Worm (Caenorhabditis elegans) whole organism, young adult: ENCODE results near the gene atx-3.

Source experiments
- B0035.1 ChIP-seq: sonication (generic microtip); optimal IDR thresholded peaks from 2 replicates; lab custom pipeline; 2016; ENCODE audit warnings: missing genetic modification characterization, mild to moderate bottlenecking, missing compliant biosample characterization, missing genotype, missing genetic modification reagents
- B0261.1 ChIP-seq: sonication (generic microtip); optimal IDR thresholded peaks from 2 replicates; lab custom pipeline; 2016; ENCODE audit warnings: mild to moderate bottlenecking, missing genetic modification characterization, moderate library complexity, missing compliant biosample characterization
- D2030.7 ChIP-seq: fragments of 200-800 bp; sonication (Bioruptor generic); IDR thresholded peaks from 2 replicates; pipeline ENCODE4 v1.3.6; 2022; ENCODE audit warnings: missing genetic modification reagents, missing genetic modification characterization, missing compliant biosample characterization
- F22D6.2 ChIP-seq: sonication (generic microtip); optimal IDR thresholded peaks from 2 replicates; lab custom pipeline; 2016; ENCODE audit warnings: mild to moderate bottlenecking, missing genetic modification characterization, missing compliant biosample characterization
- F33H1.4 ChIP-seq: fragments of 200-800 bp; sonication (Bioruptor generic); IDR thresholded peaks from 2 replicates; pipeline ENCODE4 v1.3.6; 2022; ENCODE audit warnings: missing genetic modification reagents, missing genetic modification characterization, missing compliant biosample characterization
- F49E8.2 ChIP-seq: sonication (generic microtip); optimal IDR thresholded peaks from 3 replicates; lab custom pipeline; 2017; ENCODE audit warnings: missing genetic modification characterization, mild to moderate bottlenecking, missing compliant biosample characterization, antibody characterized with exemption, moderate library complexity; ENCODE audit not compliant: insufficient read depth
- K12H6.12 ChIP-seq: fragments of 200-800 bp; sonication (Bioruptor generic); optimal IDR thresholded peaks from 2 replicates; lab custom pipeline; 2018; ENCODE audit warnings: mild to moderate bottlenecking, missing genetic modification characterization, missing compliant biosample characterization
- T07F8.4 ChIP-seq: sonication (generic microtip); optimal IDR thresholded peaks from 2 replicates; lab custom pipeline; 2016; ENCODE audit warnings: mild to moderate bottlenecking, missing genetic modification characterization, moderate library complexity, missing compliant biosample characterization
- Y56A3A.18 ChIP-seq: fragments of 200-800 bp; sonication (Bioruptor generic); IDR thresholded peaks from 2 replicates; pipeline ENCODE4 v1.3.6; 2022; ENCODE audit warnings: missing genetic modification reagents, missing genetic modification characterization, missing compliant biosample characterization
- Y79H2A.3 ChIP-seq: fragments of 200-800 bp; sonication (Bioruptor generic); conservative IDR thresholded peaks from 2 replicates; pipeline ENCODE4 v1.3.6; 2022; ENCODE audit warnings: missing genetic modification reagents, missing genetic modification characterization, missing compliant biosample characterization
- ZK185.1 ChIP-seq: sonication (generic microtip); optimal IDR thresholded peaks from 2 replicates; lab custom pipeline; 2016; ENCODE audit warnings: mild to moderate bottlenecking, missing genetic modification characterization, missing compliant biosample characterization; ENCODE audit not compliant: poor library complexity, severe bottlenecking
- ama-1 ChIP-seq, 3 experiments: fragments of 150-350 bp in 1 of 3; sonication (generic microtip) in 2 of 3; optimal IDR thresholded peaks; 2 replicates each; lab custom pipeline; 2014 to 2018; ENCODE audit warnings: missing biosample characterization in 2 of 3, missing genetic modification characterization in 2 of 3, missing genetic modification reagents in 2 of 3
- atf-7 ChIP-seq: sonication (generic microtip); optimal IDR thresholded peaks from 2 replicates; lab custom pipeline; 2017; ENCODE audit warnings: mild to moderate bottlenecking, missing genetic modification characterization, missing compliant biosample characterization
- cebp-1 ChIP-seq, 2 experiments: fragments of 200-800 bp in 1 of 2; sonication (Bioruptor generic) in 1 of 2; sonication (generic microtip) in 1 of 2; IDR thresholded peaks in 1 of 2; optimal IDR thresholded peaks in 1 of 2; 2 replicates each; pipeline versions ENCODE4 v1.3.6 to Lab custom; 2017 to 2022; ENCODE audit warnings: missing compliant biosample characterization in 2 of 2, missing genetic modification characterization in 2 of 2, mild to moderate bottlenecking in 1 of 2, missing genetic modification reagents in 1 of 2, moderate library complexity in 1 of 2
- ceh-91 ChIP-seq: fragments of 200-800 bp; sonication (Bioruptor generic); IDR thresholded peaks from 2 replicates; pipeline ENCODE4 v1.3.6; 2022; ENCODE audit warnings: missing genetic modification reagents, missing genetic modification characterization, missing compliant biosample characterization
- dpff-1 ChIP-seq: sonication (generic microtip); optimal IDR thresholded peaks from 2 replicates; lab custom pipeline; 2017; ENCODE audit warnings: mild to moderate bottlenecking, missing genetic modification characterization, missing compliant biosample characterization
- egl-44 ChIP-seq: fragments of 200-800 bp; sonication (Bioruptor generic); IDR thresholded peaks from 2 replicates; pipeline ENCODE4 v1.3.6; 2022; ENCODE audit warnings: missing genetic modification reagents, missing genetic modification characterization, missing compliant biosample characterization
- egrh-3 ChIP-seq: fragments of 200-800 bp; sonication (Bioruptor generic); IDR thresholded peaks from 2 replicates; pipeline ENCODE4 v1.3.6; 2022; ENCODE audit warnings: missing genetic modification reagents, missing genetic modification characterization, missing compliant biosample characterization
- hlh-12 ChIP-seq: sonication (generic microtip); optimal IDR thresholded peaks from 2 replicates; lab custom pipeline; 2016; ENCODE audit warnings: missing genetic modification characterization, missing compliant biosample characterization
- hsf-1 ChIP-seq: fragments of 200-800 bp; sonication (Bioruptor generic); IDR thresholded peaks from 2 replicates; pipeline ENCODE4 v1.3.6; 2022; ENCODE audit warnings: missing genetic modification reagents, missing genetic modification characterization, missing compliant biosample characterization
- let-526 ChIP-seq: fragments of 200-800 bp; sonication (Bioruptor generic); IDR thresholded peaks from 2 replicates; pipeline ENCODE4 v1.3.6; 2022; ENCODE audit warnings: missing genetic modification reagents, missing genetic modification characterization, missing compliant biosample characterization
- lin-35 ChIP-seq, 3 experiments: fragments of 150-350 bp in 2 of 3; sonication (generic microtip) in 1 of 3; optimal IDR thresholded peaks; 2 replicates each; lab custom pipeline; 2014 to 2018; ENCODE audit warnings: missing biosample characterization in 3 of 3, missing genetic modification characterization in 3 of 3, missing genetic modification reagents in 3 of 3
- lin-54 ChIP-seq: fragments of 200-800 bp; sonication (Bioruptor generic); optimal IDR thresholded peaks from 2 replicates; lab custom pipeline; 2018; ENCODE audit warnings: mild to moderate bottlenecking, missing genetic modification characterization, missing compliant biosample characterization
- madf-8 ChIP-seq: fragments of 200-800 bp; sonication (Bioruptor generic); conservative IDR thresholded peaks from 2 replicates; pipeline ENCODE4 v1.3.6; 2022; ENCODE audit warnings: missing genetic modification reagents, missing genetic modification characterization, missing compliant biosample characterization
- mes-4 ChIP-seq: sonication (generic microtip); optimal IDR thresholded peaks from 2 replicates; lab custom pipeline; 2016; ENCODE audit warnings: missing genotype, missing genetic modification characterization, missing compliant biosample characterization
- nfyb-1 ChIP-seq: fragments of 200-800 bp; sonication (Bioruptor generic); IDR thresholded peaks from 2 replicates; pipeline ENCODE4 v1.3.6; 2022; ENCODE audit warnings: missing genetic modification reagents, missing genetic modification characterization, missing compliant biosample characterization
- nhr-27 ChIP-seq: fragments of 200-800 bp; sonication (Bioruptor generic); optimal IDR thresholded peaks from 2 replicates; lab custom pipeline; 2018; ENCODE audit warnings: mild to moderate bottlenecking, missing genetic modification characterization, moderate library complexity, missing compliant biosample characterization
- pha-4 ChIP-seq: fragments of 150-350 bp; sonication (generic microtip); optimal IDR thresholded peaks from 2 replicates; lab custom pipeline; 2014; ENCODE audit warnings: missing biosample characterization, missing genetic modification reagents, missing genetic modification characterization
- rcor-1 ChIP-seq: fragments of 200-800 bp; sonication (Bioruptor generic); IDR thresholded peaks from 2 replicates; pipeline ENCODE4 v1.3.6; 2022; ENCODE audit warnings: missing genetic modification reagents, missing genetic modification characterization, missing compliant biosample characterization
- sdz-38 ChIP-seq: sonication (generic microtip); optimal IDR thresholded peaks from 2 replicates; lab custom pipeline; 2016; ENCODE audit warnings: missing genotype, missing genetic modification characterization, missing compliant biosample characterization
- snpc-1.3 ChIP-seq: sonication (generic microtip); optimal IDR thresholded peaks from 2 replicates; lab custom pipeline; 2017; ENCODE audit warnings: missing genetic modification characterization, mild to moderate bottlenecking, missing compliant biosample characterization, antibody characterized with exemption, moderate library complexity, missing genotype, missing genetic modification reagents; ENCODE audit not compliant: insufficient read depth
- snpc-3.4 ChIP-seq: sonication (generic microtip); optimal IDR thresholded peaks from 2 replicates; lab custom pipeline; 2017; ENCODE audit warnings: missing genetic modification characterization, mild to moderate bottlenecking, missing compliant biosample characterization, antibody characterized with exemption, moderate library complexity, missing genotype, missing genetic modification reagents
- tbx-9 ChIP-seq: sonication (generic microtip); optimal IDR thresholded peaks from 2 replicates; lab custom pipeline; 2016; ENCODE audit warnings: borderline replicate concordance, missing genetic modification characterization, inconsistent platforms, missing compliant biosample characterization
- tlf-1 ChIP-seq: fragments of 200-800 bp; sonication (Bioruptor generic); optimal IDR thresholded peaks from 2 replicates; lab custom pipeline; 2018; ENCODE audit warnings: mild to moderate bottlenecking, missing genetic modification characterization, missing compliant biosample characterization
- unc-130 ChIP-seq: sonication (generic microtip); optimal IDR thresholded peaks from 2 replicates; lab custom pipeline; 2016; ENCODE audit warnings: missing genetic modification reagents, missing genetic modification characterization, missing compliant biosample characterization
- unc-62 ChIP-seq: fragments of 150-350 bp; optimal IDR thresholded peaks from 2 replicates; lab custom pipeline; 2014; ENCODE audit warnings: missing biosample characterization, missing genetic modification reagents, missing genetic modification characterization
- xnd-1 ChIP-seq: sonication (generic microtip); optimal IDR thresholded peaks from 2 replicates; lab custom pipeline; 2016; ENCODE audit warnings: missing genotype, missing genetic modification reagents, missing genetic modification characterization, missing compliant biosample characterization
- zim-3 ChIP-seq: sonication (generic microtip); optimal IDR thresholded peaks from 2 replicates; lab custom pipeline; 2017; ENCODE audit warnings: mild to moderate bottlenecking, missing genetic modification characterization, moderate library complexity, missing compliant biosample characterization
- ztf-22 ChIP-seq: fragments of 200-800 bp; sonication (Bioruptor generic); optimal IDR thresholded peaks from 2 replicates; lab custom pipeline; 2018; ENCODE audit warnings: mild to moderate bottlenecking, missing genetic modification characterization, moderate library complexity, missing compliant biosample characterization
- ztf-28 ChIP-seq: fragments of 200-800 bp; sonication (Bioruptor generic); IDR thresholded peaks from 2 replicates; pipeline ENCODE4 v1.3.6; 2022; ENCODE audit warnings: missing genetic modification reagents, missing genetic modification characterization, missing compliant biosample characterization
- ztf-6 ChIP-seq: fragments of 200-800 bp; sonication (Bioruptor generic); IDR thresholded peaks from 2 replicates; pipeline ENCODE4 v1.3.6; 2022; ENCODE audit warnings: missing genetic modification reagents, missing genetic modification characterization, missing compliant biosample characterization

atx-3 gene

ce11 chrV:15568381-15568780 is 8.9 kb downstream of the atx-3 start:
- TF ChIP-seq ama-1 (optimal IDR thresholded peaks at IDR 0.05; lab: Kevin White, UChicago), result peak; percentile 42
- TF ChIP-seq ama-1 (GFP tag; optimal IDR thresholded peaks at IDR 0.05; lab: Kevin White, UChicago), result no peak
- TF ChIP-seq tbx-9 (tag; lab: Kevin White, UChicago), result no peak
- no peak for TF ChIP-seq Y56A3A.18 (GFP tag; lab: Robert Waterston, UW)

- peak; percentile 32; the same call in 1 of the 2 replicates for TF ChIP-seq hsf-1 (GFP tag; lab: Robert Waterston, UW)
- no peak for TF ChIP-seq madf-8
- no peak for TF ChIP-seq Y79H2A.3 (GFP tag; lab: Robert Waterston, UW)
- TF ChIP-seq ama-1 (optimal IDR thresholded peaks at IDR 0.05; lab: Kevin White, UChicago), result peak; percentile 85
- TF ChIP-seq ama-1 (GFP tag; optimal IDR thresholded peaks at IDR 0.05; lab: Kevin White, UChicago), result no peak
- TF ChIP-seq cebp-1 (GFP tag; IDR thresholded peaks at IDR 0.05; lab: Robert Waterston, UW), result no peak
- no peak for TF ChIP-seq cebp-1 (tag; optimal IDR thresholded peaks at IDR 0.05; lab: Kevin White, UChicago)
These were observed 9.9 kb downstream of the atx-3 start, which contains the start of gene acs-2 for ce11 chrV:15567344-15567804. TSS of gene acs-2 (plus strand) at chrV:15567394.

ce11 chrV:15566511-15567178 is 10.6 kb downstream of the atx-3 start:
- TF ChIP-seq T07F8.4 (tag; lab: Kevin White, UChicago), result no peak
- TF ChIP-seq snpc-3.4, result no peak
- no peak for TF ChIP-seq mes-4 (tag; lab: Kevin White, UChicago)
- TF ChIP-seq ceh-91 (GFP tag; lab: Robert Waterston, UW), result no peak
- TF ChIP-seq egrh-3 (GFP tag; lab: Robert Waterston, UW), result no peak
- TF ChIP-seq B0035.1 (tag; lab: Kevin White, UChicago), result no peak
- TF ChIP-seq nhr-27, result no peak
- TF ChIP-seq Y79H2A.3 (GFP tag; lab: Robert Waterston, UW), result no peak
- no peak for TF ChIP-seq ztf-22 (GFP tag; lab: Kevin White, UChicago)
- TF ChIP-seq atf-7, result no peak
- no peak for TF ChIP-seq unc-62 (GFP tag; lab: Kevin White, UChicago)
- TF ChIP-seq let-526 (GFP tag; lab: Robert Waterston, UW), result 0 out of 2 replicates have a peak, but pooled peaks have one; percentile 55
- TF ChIP-seq K12H6.12 (tag; lab: Kevin White, UChicago), result peak; percentile 78
- TF ChIP-seq tlf-1 (GFP tag; lab: Kevin White, UChicago), result peak; percentile 5
- no peak for TF ChIP-seq Y56A3A.18 (GFP tag; lab: Robert Waterston, UW)
- TF ChIP-seq B0261.1 (tag; lab: Kevin White, UChicago), result no peak
- TF ChIP-seq F49E8.2 (tag; lab: Kevin White, UChicago), result no peak
- no peak for TF ChIP-seq ztf-28 (GFP tag; lab: Robert Waterston, UW)
- 0 out of 2 replicates have a peak, but pooled peaks have one; percentile 16 for TF ChIP-seq ztf-6
- TF ChIP-seq xnd-1 (tag; lab: Kevin White, UChicago), result no peak
- TF ChIP-seq unc-130 (GFP tag; lab: Kevin White, UChicago), result no peak
- TF ChIP-seq zim-3 (tag; lab: Kevin White, UChicago), result no peak
- peak; percentile 68 for TF ChIP-seq F22D6.2 (tag; lab: Kevin White, UChicago)
- TF ChIP-seq nfyb-1 (GFP tag; lab: Robert Waterston, UW), result 0 out of 2 replicates have a peak, but pooled peaks have one; percentile 15
- TF ChIP-seq lin-54 (GFP tag; lab: Kevin White, UChicago), result peak; percentile 37
- TF ChIP-seq hsf-1 (GFP tag; lab: Robert Waterston, UW), result no peak
- no peak for TF ChIP-seq F33H1.4 (GFP tag; lab: Robert Waterston, UW)
- no peak for TF ChIP-seq snpc-1.3 (tag; lab: Kevin White, UChicago)
- no peak for TF ChIP-seq hlh-12 (tag; lab: Kevin White, UChicago)
- TF ChIP-seq dpff-1 (tag; lab: Kevin White, UChicago), result no peak
- no peak for TF ChIP-seq D2030.7
- peak; percentile 52; the same call in 1 of the 2 replicates for TF ChIP-seq egl-44 (GFP tag; lab: Robert Waterston, UW)
- peak in 1 of 3 experiments; percentile 38 for TF ChIP-seq lin-35 (GFP tag; optimal IDR thresholded peaks at IDR 0.05; lab: Kevin White, UChicago)
- TF ChIP-seq ZK185.1, result peak; percentile 52
- no peak for TF ChIP-seq pha-4
- no peak for TF ChIP-seq sdz-38 (tag; lab: Kevin White, UChicago)
- no peak for TF ChIP-seq rcor-1 (GFP tag; lab: Robert Waterston, UW)
